Fruit fly (Drosophila melanogaster) whole organism, embryonic: ENCODE measurements around the gene Pits.

Experiments used
- Atf3 ChIP-seq: fragments of 200-800 bp; sonication (Bioruptor generic); optimal IDR thresholded peaks from 3 replicates; lab custom pipeline; 2016; ENCODE audit warnings: missing biosample characterization, missing genetic modification characterization
- C15 ChIP-seq: fragments of 200-800 bp; sonication (Bioruptor generic); IDR thresholded peaks from 3 replicates; pipeline ENCODE4 v1.3.6; 2022; ENCODE audit warnings: missing biosample characterization, missing genetic modification characterization
- CG11085 ChIP-seq: fragments of 200-800 bp; sonication (Bioruptor generic); IDR thresholded peaks from 2 replicates; pipeline ENCODE4 v1.3.6; 2022; ENCODE audit warnings: missing biosample characterization, missing genetic modification characterization
- CG12299 ChIP-seq: fragments of 200-800 bp; sonication (Bioruptor generic); optimal IDR thresholded peaks from 2 replicates; lab custom pipeline; 2018; ENCODE audit warnings: missing biosample characterization, mild to moderate bottlenecking, missing genetic modification characterization
- CG12769 ChIP-seq: fragments of 200-800 bp; sonication (Bioruptor generic); optimal IDR thresholded peaks from 2 replicates; lab custom pipeline; 2019; ENCODE audit warnings: missing biosample characterization, mild to moderate bottlenecking, missing genetic modification characterization, moderate library complexity
- CG13894 ChIP-seq: fragments of 200-800 bp; sonication (Bioruptor generic); optimal IDR thresholded peaks from 3 replicates; lab custom pipeline; 2018; ENCODE audit warnings: missing biosample characterization, mild to moderate bottlenecking, missing genetic modification characterization, moderate library complexity
- CG14441 ChIP-seq: fragments of 200-800 bp; sonication (Bioruptor generic); IDR thresholded peaks from 2 replicates; pipeline ENCODE4 v1.3.6; 2022; ENCODE audit warnings: missing biosample characterization, missing genetic modification characterization
- CG15479 ChIP-seq: fragments of 200-800 bp; sonication (Bioruptor generic); optimal IDR thresholded peaks from 3 replicates; lab custom pipeline; 2019; ENCODE audit warnings: missing biosample characterization, mild to moderate bottlenecking, missing genetic modification characterization, moderate library complexity
- CG1603 ChIP-seq: fragments of 200-800 bp; sonication (Bioruptor generic); optimal IDR thresholded peaks from 2 replicates; lab custom pipeline; 2019; ENCODE audit warnings: missing biosample characterization, mild to moderate bottlenecking, missing genetic modification characterization, moderate library complexity
- CG17829 ChIP-seq: fragments of 200-800 bp; optimal IDR thresholded peaks from 2 replicates; lab custom pipeline; 2019; ENCODE audit warnings: missing biosample characterization, mild to moderate bottlenecking, missing genetic modification characterization, moderate library complexity
- CG17912 ChIP-seq: fragments of 200-800 bp; sonication (Bioruptor generic); optimal IDR thresholded peaks from 2 replicates; lab custom pipeline; 2018; ENCODE audit warnings: missing biosample characterization, mild to moderate bottlenecking, missing genetic modification characterization
- CG31365 ChIP-seq: fragments of 200-800 bp; sonication (Bioruptor generic); optimal IDR thresholded peaks from 2 replicates; lab custom pipeline; 2018; ENCODE audit warnings: missing biosample characterization, mild to moderate bottlenecking, missing genetic modification characterization
- CG4404 ChIP-seq: fragments of 200-800 bp; sonication (Bioruptor generic); IDR thresholded peaks from 2 replicates; pipeline ENCODE4 v1.3.6; 2022; ENCODE audit warnings: missing biosample characterization, missing genetic modification characterization
- CG4617 ChIP-seq: fragments of 200-800 bp; sonication (Bioruptor generic); optimal IDR thresholded peaks from 3 replicates; lab custom pipeline; 2016; ENCODE audit warnings: missing biosample characterization, missing genetic modification characterization, borderline replicate concordance
- CG4854 ChIP-seq: fragments of 200-800 bp; sonication (Bioruptor generic); optimal IDR thresholded peaks from 2 replicates; lab custom pipeline; 2016; ENCODE audit warnings: missing biosample characterization, missing genetic modification characterization, inconsistent platforms
- CG5180 ChIP-seq: fragments of 200-800 bp; sonication (Bioruptor generic); optimal IDR thresholded peaks from 3 replicates; lab custom pipeline; 2017; ENCODE audit warnings: missing biosample characterization, missing genetic modification characterization, mild to moderate bottlenecking, moderate library complexity, missing genetic modification reagents
- CG6791 ChIP-seq: fragments of 200-800 bp; sonication (Bioruptor generic); IDR thresholded peaks from 3 replicates; pipeline ENCODE4 v1.3.6; 2022; ENCODE audit warnings: missing biosample characterization, missing genetic modification characterization; ENCODE audit not compliant: partially characterized antibody
- CG7786 ChIP-seq: fragments of 200-800 bp; sonication (Bioruptor generic); optimal IDR thresholded peaks from 2 replicates; lab custom pipeline; 2016; ENCODE audit warnings: missing biosample characterization, missing genetic modification characterization
- CG8924 ChIP-seq: fragments of 200-800 bp; optimal IDR thresholded peaks from 3 replicates; lab custom pipeline; 2019; ENCODE audit warnings: missing biosample characterization, mild to moderate bottlenecking, missing genetic modification characterization, moderate library complexity
- CG9215 ChIP-seq: fragments of 200-800 bp; sonication (Bioruptor generic); IDR thresholded peaks from 2 replicates; pipeline ENCODE4 v1.3.6; 2022; ENCODE audit warnings: missing biosample characterization, missing genetic modification characterization
- E2f1 ChIP-seq: fragments of 200-800 bp; sonication (Bioruptor generic); IDR thresholded peaks from 2 replicates; pipeline ENCODE4 v1.3.6; 2022; ENCODE audit warnings: missing biosample characterization, missing genetic modification characterization
- ERR ChIP-seq: fragments of 200-800 bp; sonication (Bioruptor generic); optimal IDR thresholded peaks from 2 replicates; lab custom pipeline; 2016; ENCODE audit warnings: missing biosample characterization, missing genetic modification characterization
- Ets65A ChIP-seq: fragments of 200-800 bp; sonication (Bioruptor generic); peaks from one replicate; lab custom pipeline; 2016; ENCODE audit warnings: missing biosample characterization, missing genetic modification characterization
- Hand ChIP-seq: fragments of 200-800 bp; sonication (Bioruptor generic); optimal IDR thresholded peaks from 2 replicates; lab custom pipeline; 2017; ENCODE audit warnings: mild to moderate bottlenecking, missing biosample characterization, missing genetic modification reagents, missing genetic modification characterization
- Hmr ChIP-seq: fragments of 200-800 bp; sonication (Bioruptor generic); optimal IDR thresholded peaks from 3 replicates; lab custom pipeline; 2017; ENCODE audit warnings: mild to moderate bottlenecking, missing biosample characterization, missing genetic modification reagents, missing genetic modification characterization
- Myb ChIP-seq: fragments of 200-800 bp; sonication (Bioruptor generic); optimal IDR thresholded peaks from 2 replicates; lab custom pipeline; 2016; ENCODE audit warnings: missing biosample characterization, missing genetic modification characterization
- Oli ChIP-seq: fragments of 200-800 bp; sonication (Bioruptor generic); optimal IDR thresholded peaks from 2 replicates; lab custom pipeline; 2018; ENCODE audit warnings: missing biosample characterization, mild to moderate bottlenecking, missing genetic modification characterization, moderate library complexity
- cas ChIP-seq: fragments of 200-800 bp; sonication (Bioruptor generic); IDR thresholded peaks from 2 replicates; pipeline ENCODE4 v1.3.6; 2022; ENCODE audit warnings: missing biosample characterization, missing genetic modification characterization
- corto ChIP-seq: fragments of 200-800 bp; sonication (Bioruptor generic); optimal IDR thresholded peaks from 2 replicates; lab custom pipeline; 2016; ENCODE audit warnings: missing biosample characterization, mild to moderate bottlenecking, missing genetic modification characterization, moderate library complexity
- cwo ChIP-seq: fragments of 200-800 bp; sonication (Bioruptor generic); optimal IDR thresholded peaks from 3 replicates; lab custom pipeline; 2017; ENCODE audit warnings: missing biosample characterization, missing genetic modification characterization, mild to moderate bottlenecking, moderate library complexity, missing genetic modification reagents
- da ChIP-seq: fragments of 200-800 bp; sonication (Bioruptor generic); optimal IDR thresholded peaks from 2 replicates; lab custom pipeline; 2016; ENCODE audit warnings: missing biosample characterization, missing genetic modification characterization
- dan ChIP-seq: fragments of 200-800 bp; sonication (Bioruptor generic); IDR thresholded peaks from 2 replicates; pipeline ENCODE4 v1.3.6; 2022; ENCODE audit warnings: missing biosample characterization, missing genetic modification characterization
- dimm ChIP-seq: fragments of 200-800 bp; sonication (Bioruptor generic); IDR thresholded peaks from 2 replicates; pipeline ENCODE4 v1.3.6; 2022; ENCODE audit warnings: missing biosample characterization, missing genetic modification characterization
- inv ChIP-seq: fragments of 200-800 bp; sonication (Bioruptor generic); IDR thresholded peaks from 2 replicates; pipeline ENCODE4 v1.3.6; 2022; ENCODE audit warnings: missing biosample characterization, missing genetic modification characterization; ENCODE audit not compliant: partially characterized antibody
- kay ChIP-seq: fragments of 200-800 bp; sonication (Bioruptor generic); optimal IDR thresholded peaks from 2 replicates; lab custom pipeline; 2016; ENCODE audit warnings: missing biosample characterization, missing genetic modification characterization
- knrl ChIP-seq: fragments of 200-800 bp; sonication (Bioruptor generic); IDR thresholded peaks from 3 replicates; pipeline ENCODE4 v1.3.6; 2022; ENCODE audit warnings: missing biosample characterization, missing genetic modification characterization; ENCODE audit not compliant: partially characterized antibody
- lilli ChIP-seq: fragments of 200-800 bp; sonication (Bioruptor generic); optimal IDR thresholded peaks from 3 replicates; lab custom pipeline; 2016; ENCODE audit warnings: missing biosample characterization, missing genetic modification characterization
- maf-S ChIP-seq: fragments of 200-800 bp; sonication (Bioruptor generic); optimal IDR thresholded peaks from 2 replicates; lab custom pipeline; 2016; ENCODE audit warnings: missing biosample characterization, missing genetic modification characterization
- mirr ChIP-seq: fragments of 200-800 bp; sonication (Bioruptor generic); optimal IDR thresholded peaks from 3 replicates; lab custom pipeline; 2018; ENCODE audit warnings: missing biosample characterization, mild to moderate bottlenecking, missing genetic modification characterization
- nerfin-1 ChIP-seq: fragments of 200-800 bp; sonication (Bioruptor generic); optimal IDR thresholded peaks from 3 replicates; lab custom pipeline; 2019; ENCODE audit warnings: missing biosample characterization, mild to moderate bottlenecking, missing genetic modification characterization, moderate library complexity
- pnt ChIP-seq: fragments of 200-800 bp; sonication (Bioruptor generic); optimal IDR thresholded peaks from 3 replicates; lab custom pipeline; 2016; ENCODE audit warnings: missing biosample characterization, missing genetic modification characterization
- ro ChIP-seq: fragments of 200-800 bp; sonication (Bioruptor generic); IDR thresholded peaks from 2 replicates; pipeline ENCODE4 v1.3.6; 2022; ENCODE audit warnings: missing biosample characterization, missing genetic modification characterization
- sens ChIP-seq: fragments of 200-800 bp; sonication (Bioruptor generic); peaks from one replicate; lab custom pipeline; 2016; ENCODE audit warnings: missing biosample characterization, missing genetic modification characterization
- sens-2 ChIP-seq: fragments of 200-800 bp; sonication (Bioruptor generic); IDR thresholded peaks from 2 replicates; pipeline ENCODE4 v1.3.6; 2022; ENCODE audit warnings: missing biosample characterization, missing genetic modification characterization
- sqz ChIP-seq: fragments of 200-800 bp; sonication (Bioruptor generic); optimal IDR thresholded peaks from 3 replicates; lab custom pipeline; 2018; ENCODE audit warnings: missing biosample characterization, mild to moderate bottlenecking, missing genetic modification characterization
- tll ChIP-seq, 2 experiments: fragments of 200-800 bp in 1 of 2; fragments of >200 bp in 1 of 2; sonication (Bioruptor generic) in 1 of 2; optimal IDR thresholded peaks; 2 replicates each; lab custom pipeline; 2017 to 2019; ENCODE audit warnings: missing biosample characterization in 2 of 2, missing genetic modification characterization in 2 of 2, mild to moderate bottlenecking in 1 of 2, moderate library complexity in 1 of 2
- tna ChIP-seq: fragments of 200-800 bp; sonication (Bioruptor generic); IDR thresholded peaks from 2 replicates; pipeline ENCODE4 v1.3.6; 2022; ENCODE audit warnings: missing biosample characterization, missing genetic modification characterization; ENCODE audit not compliant: partially characterized antibody
- toy ChIP-seq: fragments of 200-800 bp; sonication (Bioruptor generic); IDR thresholded peaks from 2 replicates; pipeline ENCODE4 v1.3.6; 2022; ENCODE audit warnings: missing biosample characterization, missing genetic modification characterization

The Pits gene

DNA sequence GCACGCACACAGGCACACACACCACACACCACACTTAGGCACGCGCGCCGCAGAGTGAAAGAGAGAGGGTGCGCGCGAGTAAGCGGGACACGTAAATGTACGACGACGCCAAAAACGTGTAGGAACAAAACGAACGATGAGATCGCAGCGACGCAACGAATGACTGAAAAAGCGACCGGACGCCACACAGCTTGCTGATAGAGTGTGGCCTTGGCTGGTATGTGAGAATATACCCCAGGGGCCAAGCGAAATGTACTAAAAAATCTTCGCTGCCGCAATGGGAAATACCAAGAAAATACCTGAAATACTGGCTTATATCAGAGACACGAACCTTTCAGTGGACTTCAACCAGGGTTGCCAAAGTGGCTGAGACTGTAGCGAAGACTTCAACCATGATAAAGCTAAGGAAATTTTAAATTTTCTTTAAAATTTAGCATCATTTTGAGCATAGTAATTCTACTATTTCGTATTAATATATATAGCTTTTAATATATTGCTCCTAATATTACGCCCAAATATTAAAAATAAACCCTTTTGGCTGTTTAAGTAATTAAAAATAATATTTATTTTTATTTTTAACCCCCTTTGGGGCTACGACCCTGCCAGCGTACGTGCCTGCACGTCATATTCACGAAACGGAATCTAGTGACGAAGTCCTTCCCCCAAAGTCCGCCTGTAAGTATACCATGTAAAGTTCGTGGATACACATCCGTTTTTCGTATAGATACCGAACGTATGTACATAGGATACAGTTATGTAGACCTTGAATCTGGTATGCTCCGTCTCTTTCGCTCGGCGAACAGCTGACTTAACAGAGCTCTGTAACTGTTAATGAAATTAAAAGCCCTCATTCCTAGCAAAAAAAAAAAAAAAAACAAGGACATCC lies at the start of gene Pits (continued):
- no peak for TF ChIP-seq toy (GFP tag; lab: Robert Waterston, UW)
- peak; percentile 29 for TF ChIP-seq CG17829 (tag; lab: Kevin White, UChicago)
- TF ChIP-seq nerfin-1, result peak; percentile 48
- TF ChIP-seq Oli (tag; lab: Kevin White, UChicago), result peak; percentile 34
- TF ChIP-seq cwo (GFP tag; lab: Kevin White, UChicago), result peak; percentile 89
- peak; percentile 58 for TF ChIP-seq Hand
- peak; percentile 79 for TF ChIP-seq Hmr (GFP tag; lab: Kevin White, UChicago)
- TF ChIP-seq tna (GFP tag; lab: Robert Waterston, UW), result peak; percentile 66; the same call in 1 of the 2 replicates
- TF ChIP-seq CG4404 (GFP tag; lab: Robert Waterston, UW), result peak; percentile 57; the same call in 1 of the 2 replicates
- TF ChIP-seq CG15479 (GFP tag; lab: Kevin White, UChicago), result peak; percentile 39
- TF ChIP-seq CG4617 (GFP tag; lab: Kevin White, UChicago), result peak; percentile 31
- peak; percentile 51; the same call in 1 of the 3 replicates for TF ChIP-seq CG6791 (GFP tag; lab: Robert Waterston, UW)
- no peak for TF ChIP-seq CG7786 (GFP tag; lab: Kevin White, UChicago)
- TF ChIP-seq Myb (GFP tag; lab: Kevin White, UChicago), result peak; percentile 75
- peak; percentile 26 for TF ChIP-seq CG5180 (GFP tag; lab: Kevin White, UChicago)
- TF ChIP-seq maf-S (GFP tag; lab: Kevin White, UChicago), result peak; percentile 49
- peak; percentile 59 for TF ChIP-seq CG12299 (tag; lab: Kevin White, UChicago)
- TF ChIP-seq ERR (GFP tag; lab: Kevin White, UChicago), result peak; percentile 61
- peak; percentile 30 for TF ChIP-seq lilli (GFP tag; lab: Kevin White, UChicago)
- peak; percentile 13 for TF ChIP-seq Atf3 (GFP tag; lab: Kevin White, UChicago)
- no peak; the same call in 1 of the 2 replicates for TF ChIP-seq cas (GFP tag; lab: Robert Waterston, UW)
- TF ChIP-seq inv, result peak; percentile 25; the same call in 1 of the 2 replicates
- peak; percentile 68 for TF ChIP-seq CG17912
- no peak for TF ChIP-seq CG4854 (GFP tag; lab: Kevin White, UChicago)
- TF ChIP-seq Ets65A (GFP tag; lab: Kevin White, UChicago), result peak; percentile 92
- TF ChIP-seq CG31365 (tag; lab: Kevin White, UChicago), result peak; percentile 31
- peak; percentile 66 for TF ChIP-seq CG11085
- TF ChIP-seq sens, result peak; percentile 70
- peak; percentile 58; the same call in 1 of the 2 replicates for TF ChIP-seq CG9215 (GFP tag; lab: Robert Waterston, UW)
- TF ChIP-seq corto (GFP tag; lab: Kevin White, UChicago), result no peak
- peak; percentile 83 for TF ChIP-seq mirr (GFP tag; lab: Kevin White, UChicago)
- peak; percentile 50; the same call in 1 of the 3 replicates for TF ChIP-seq knrl (GFP tag; lab: Robert Waterston, UW)
- TF ChIP-seq CG14441 (GFP tag; lab: Robert Waterston, UW), result peak; percentile 55
- TF ChIP-seq E2f1, result peak; percentile 35
- TF ChIP-seq CG13894 (tag; lab: Kevin White, UChicago), result peak; percentile 66
- TF ChIP-seq kay (GFP tag; lab: Kevin White, UChicago), result no peak
- TF ChIP-seq pnt (GFP tag; lab: Kevin White, UChicago), result no peak
- no peak for TF ChIP-seq sqz (GFP tag; lab: Kevin White, UChicago)
- no peak for TF ChIP-seq ro (GFP tag; lab: Robert Waterston, UW)
- no peak for TF ChIP-seq C15 (GFP tag; lab: Robert Waterston, UW)
- TF ChIP-seq dan (GFP tag; lab: Robert Waterston, UW), result no peak
- peak; percentile 74 for TF ChIP-seq CG8924 (tag; lab: Kevin White, UChicago)
- TF ChIP-seq da (GFP tag; lab: Kevin White, UChicago), result no peak
- peak; percentile 89 for TF ChIP-seq CG12769 (tag; lab: Kevin White, UChicago)
- no peak for TF ChIP-seq tll (GFP tag; optimal IDR thresholded peaks at IDR 0.05; lab: Kevin White, UChicago)
- TF ChIP-seq CG1603 (tag; lab: Kevin White, UChicago), result peak; percentile 78
- TF ChIP-seq sens-2, result no peak
- TF ChIP-seq dimm (GFP tag; lab: Robert Waterston, UW), result no peak
